Fruit fly (Drosophila melanogaster): Measurements from ENCODE around the gene Srp9.

DNA sequence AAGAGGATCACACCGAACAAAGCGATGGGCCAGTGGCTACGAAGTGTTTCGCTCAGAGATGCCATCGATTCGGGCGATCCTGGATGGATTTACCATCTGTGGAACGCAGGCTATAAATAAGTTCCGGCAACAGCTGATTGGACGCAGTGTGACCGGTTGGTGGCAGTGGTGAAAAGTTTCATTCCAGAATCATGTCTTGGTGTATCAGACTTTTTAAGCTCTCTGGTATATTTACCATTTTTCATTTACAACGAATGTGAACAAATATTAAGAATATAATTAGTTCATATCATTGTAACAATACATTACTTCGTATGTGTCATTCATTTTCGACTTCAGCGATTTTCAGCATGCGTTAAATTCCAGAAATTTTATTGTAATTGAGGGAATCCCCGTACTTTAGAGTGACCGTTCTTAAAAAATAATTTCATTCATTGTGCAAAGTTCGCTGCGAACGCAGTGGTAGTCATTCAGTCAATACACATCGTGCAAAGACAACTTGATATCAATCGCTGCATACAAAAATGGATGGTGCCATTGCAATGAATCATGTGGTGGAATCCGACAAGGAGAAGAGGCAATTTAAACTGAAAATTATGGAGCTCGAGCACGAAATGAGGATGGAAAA is 21.1 kb upstream of the Srp9 start, which contains the start of gene Tmem43:
- TF ChIP-seq sage (GFP tag; optimal IDR thresholded peaks at IDR 0.05) (no peak), lola (GFP tag; optimal IDR thresholded peaks at IDR 0.05) (no peak), Myc (optimal IDR thresholded peaks at IDR 0.05) (no peak), h (GFP tag; optimal IDR thresholded peaks at IDR 0.05) (no peak), Abd-B (GFP tag; optimal IDR thresholded peaks at IDR 0.05) (no peak), CrebA (GFP tag; optimal IDR thresholded peaks at IDR 0.05; ENCODE audit: borderline replicate concordance) (no peak), Hr83 (GFP tag; optimal IDR thresholded peaks at IDR 0.05; ENCODE audit: poor library complexity, severe bottlenecking) (no peak)
